Worm (Caenorhabditis elegans) whole organism, midembryonic: ENCODE data around the gene ZK1236.9.

Experiments
- T22C8.4 ChIP-seq: fragments of 200-800 bp; sonication (Bioruptor generic); IDR thresholded peaks from 2 replicates; pipeline ENCODE4 v1.3.6; 2022; ENCODE audit warnings: missing genetic modification characterization, missing compliant biosample characterization
- flt-1 ChIP-seq: fragments of 200-800 bp; sonication (Bioruptor generic); IDR thresholded peaks from 2 replicates; pipeline ENCODE4 v1.3.6; 2022; ENCODE audit warnings: missing genetic modification characterization, missing compliant biosample characterization
- ztf-23 ChIP-seq: fragments of 200-800 bp; sonication (Bioruptor generic); IDR thresholded peaks from 2 replicates; pipeline ENCODE4 v1.3.6; 2022; ENCODE audit warnings: missing genetic modification reagents, missing genetic modification characterization, missing compliant biosample characterization

- TF ChIP-seq T22C8.4 (GFP tag; lab: Robert Waterston, UW): no peak
- no peak for TF ChIP-seq ztf-23
- TF ChIP-seq flt-1: no peak
Measured at ce11 chrIII:8402633-8403032, 32.3 kb downstream of the ZK1236.9 start.
